Fruit fly (Drosophila melanogaster): ENCODE measurements around the gene yip7.
A peak's percentile ranks its signal among the peaks of the same experiment; 100 is the strongest.

yip7 gene

DNA sequence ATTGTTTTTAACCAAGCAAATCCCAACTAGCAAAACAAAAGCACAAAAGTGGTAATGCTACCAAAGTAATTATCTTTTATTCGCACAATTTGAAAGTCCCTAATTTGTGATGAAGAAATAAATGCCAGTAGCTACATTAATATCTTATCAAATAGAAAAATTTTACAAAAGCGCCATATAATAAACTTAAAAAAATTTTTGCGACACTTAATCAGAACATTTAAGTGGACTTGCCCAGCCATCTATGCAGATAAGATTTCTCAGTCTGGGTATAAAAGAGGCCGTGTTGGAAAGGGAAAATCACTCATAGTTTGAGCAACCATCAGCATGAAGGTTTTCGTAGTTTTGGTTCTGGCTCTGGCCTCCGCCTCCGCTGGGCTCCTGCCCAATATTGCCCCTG is at the start of gene yip7:
Gene yip7, plus strand, starts transcription at position 301 of the 400 bp plus-strand sequence.
- TF ChIP-seq NfI (GFP tag; optimal IDR thresholded peaks at IDR 0.05) (no peak), Dad (GFP tag; optimal IDR thresholded peaks at IDR 0.05) (no peak), exex (tag; optimal IDR thresholded peaks at IDR 0.05) (peak; percentile 41), Opbp (GFP tag; IDR thresholded peaks at IDR 0.05; ENCODE audit: partially characterized antibody) (no peak)

DNA sequence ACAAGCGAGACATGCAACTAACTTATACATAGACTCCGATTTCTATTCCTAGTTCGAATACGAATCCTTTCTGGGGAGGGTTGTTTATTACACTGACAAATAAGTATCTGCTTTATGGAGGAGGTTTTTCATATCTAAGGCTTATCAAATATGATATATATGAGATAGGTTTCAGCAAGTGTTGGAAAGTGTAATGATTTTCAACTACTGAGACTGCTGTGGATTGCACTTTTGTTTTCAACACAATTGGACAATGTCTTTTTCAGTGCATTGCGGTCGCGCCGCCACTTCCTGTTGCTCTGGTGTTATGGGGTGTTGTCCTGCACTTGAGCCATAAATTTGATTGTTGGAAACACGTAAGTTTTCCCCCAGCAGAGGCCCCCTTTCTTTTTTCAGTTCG is 47.4 kb upstream of the yip7 start:
- TF ChIP-seq sug (tag; optimal IDR thresholded peaks at IDR 0.05) = no peak
- TF ChIP-seq CG1233 (GFP tag; optimal IDR thresholded peaks at IDR 0.05) = peak; percentile 43
- peak; percentile 74 for TF ChIP-seq D19A (tag; optimal IDR thresholded peaks at IDR 0.05)
- TF ChIP-seq eyg (GFP tag; optimal IDR thresholded peaks at IDR 0.05) = no peak
- peak; percentile 66 for TF ChIP-seq CG15601 (tag; optimal IDR thresholded peaks at IDR 0.05)
- TF ChIP-seq CG8290 (GFP tag; optimal IDR thresholded peaks at IDR 0.05) = peak; percentile 0
- no peak for TF ChIP-seq CG8290 (tag; optimal IDR thresholded peaks at IDR 0.05)
- TF ChIP-seq tap (tag; optimal IDR thresholded peaks at IDR 0.05) = peak; percentile 24
- no peak for TF ChIP-seq hth (optimal IDR thresholded peaks at IDR 0.05)
- peak; percentile 68 for TF ChIP-seq CG4424 (GFP tag; optimal IDR thresholded peaks at IDR 0.05)
- TF ChIP-seq H2.0 (GFP tag; IDR thresholded peaks at IDR 0.05) = 0 out of 2 replicates have a peak, but pooled peaks have one; percentile 15
- TF ChIP-seq pnt (GFP tag; optimal IDR thresholded peaks at IDR 0.05) = peak; percentile 51
- peak; percentile 53 for TF ChIP-seq CG16863 (GFP tag; optimal IDR thresholded peaks at IDR 0.05)
- no peak for TF ChIP-seq CG14441 (GFP tag; IDR thresholded peaks at IDR 0.05)
- peak; percentile 6 for TF ChIP-seq CG12769 (tag; optimal IDR thresholded peaks at IDR 0.05)
- TF ChIP-seq org-1 (GFP tag; optimal IDR thresholded peaks at IDR 0.05) = peak; percentile 14
- TF ChIP-seq bsh (GFP tag; optimal IDR thresholded peaks at IDR 0.05) = peak in 1 of 2 experiments; percentile 78
- TF ChIP-seq sqz (GFP tag; optimal IDR thresholded peaks at IDR 0.05) = peak; percentile 32
- peak; percentile 68 for TF ChIP-seq CG33557 (GFP tag; optimal IDR thresholded peaks at IDR 0.05)
- TF ChIP-seq CG4360 (GFP tag; IDR thresholded peaks at IDR 0.05) = peak; percentile 54; the same call in 1 of the 2 replicates
- peak; percentile 12 for TF ChIP-seq crc (GFP tag; optimal IDR thresholded peaks at IDR 0.05)
- no peak for TF ChIP-seq D (optimal IDR thresholded peaks at IDR 0.05)
- peak; percentile 74 for TF ChIP-seq D (GFP tag; optimal IDR thresholded peaks at IDR 0.05)
- no peak for TF ChIP-seq Mrtf (GFP tag; IDR thresholded peaks at IDR 0.05)
- peak; percentile 24 for TF ChIP-seq CG11398 (GFP tag; optimal IDR thresholded peaks at IDR 0.05)
- TF ChIP-seq Nf-YC (tag; optimal IDR thresholded peaks at IDR 0.05) = no peak
- no peak for TF ChIP-seq dysf (GFP tag; IDR thresholded peaks at IDR 0.05)
- no peak for TF ChIP-seq Ptx1 (GFP tag; IDR thresholded peaks at IDR 0.05)
- peak; percentile 6 for TF ChIP-seq CG6813 (GFP tag; optimal IDR thresholded peaks at IDR 0.05)
- TF ChIP-seq CG13624 (GFP tag; optimal IDR thresholded peaks at IDR 0.05) = no peak
- TF ChIP-seq dmrt99B (tag; optimal IDR thresholded peaks at IDR 0.05) = peak; percentile 46
- no peak for TF ChIP-seq CG14050 (GFP tag; IDR thresholded peaks at IDR 0.05)
- peak; percentile 38 for TF ChIP-seq CG8359 (GFP tag; optimal IDR thresholded peaks at IDR 0.05; ENCODE audit: borderline replicate concordance)
- TF ChIP-seq CG9727 (GFP tag; optimal IDR thresholded peaks at IDR 0.05) = peak; percentile 68
- peak; percentile 42 for TF ChIP-seq unpg (GFP tag; optimal IDR thresholded peaks at IDR 0.05)
- TF ChIP-seq Side (GFP tag; optimal IDR thresholded peaks at IDR 0.05) = no peak
- TF ChIP-seq Hmx (GFP tag; optimal IDR thresholded peaks at IDR 0.05) = no peak
- TF ChIP-seq CG3407 (GFP tag; optimal IDR thresholded peaks at IDR 0.05) = peak; percentile 28
- TF ChIP-seq CG1602 (GFP tag; optimal IDR thresholded peaks at IDR 0.05) = peak; percentile 37
- TF ChIP-seq CG10366 (GFP tag; IDR thresholded peaks at IDR 0.05) = 0 out of 2 replicates have a peak, but pooled peaks have one; percentile 12
- TF ChIP-seq fd102C (GFP tag; optimal IDR thresholded peaks at IDR 0.05) = peak; percentile 11
- TF ChIP-seq CG13775 (GFP tag; optimal IDR thresholded peaks at IDR 0.05) = peak; percentile 38
- TF ChIP-seq ara (GFP tag; IDR thresholded peaks at IDR 0.05) = peak; percentile 81
- TF ChIP-seq CG3838 (GFP tag; optimal IDR thresholded peaks at IDR 0.05) = no peak
- TF ChIP-seq CG11504 (tag; optimal IDR thresholded peaks at IDR 0.05) = peak; percentile 61
- peak; percentile 22; the same call in 1 of the 2 replicates for TF ChIP-seq CG7372 (GFP tag; IDR thresholded peaks at IDR 0.05)
